Fruit fly (Drosophila melanogaster): ENCODE measurements around the gene cyc.

Gene cyc

DNA sequence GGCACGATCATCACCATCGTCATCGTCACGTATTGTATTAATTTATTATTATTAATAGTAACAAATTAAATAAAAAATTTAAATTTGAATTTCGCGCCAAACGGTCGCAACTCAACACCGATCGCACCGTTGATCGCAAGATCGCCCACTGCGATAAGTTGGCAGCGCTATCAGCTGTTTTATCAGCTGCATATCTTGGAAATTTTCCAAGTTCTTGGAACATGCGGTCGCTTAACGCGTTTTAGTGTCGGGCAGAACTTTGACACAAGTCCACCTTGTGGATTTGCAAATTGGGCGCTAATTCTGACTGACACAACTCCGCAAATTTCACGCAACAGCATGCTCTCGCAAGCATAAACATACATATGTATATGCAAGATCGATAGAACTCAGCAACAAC is 45.5 kb upstream of the cyc start (continued):
- TF ChIP-seq Dp (GFP tag; optimal IDR thresholded peaks at IDR 0.05): peak; percentile 96
- TF ChIP-seq CG10565 (GFP tag; optimal IDR thresholded peaks at IDR 0.05): no peak
- peak; percentile 83 for TF ChIP-seq grn (GFP tag; optimal IDR thresholded peaks at IDR 0.05)
- TF ChIP-seq CG17829 (tag; optimal IDR thresholded peaks at IDR 0.05): peak; percentile 54
- peak; percentile 36 for TF ChIP-seq CG2120 (GFP tag; optimal IDR thresholded peaks at IDR 0.05)
- TF ChIP-seq Kr (GFP tag; optimal IDR thresholded peaks at IDR 0.05): no peak
- no peak for TF ChIP-seq CG4707 (GFP tag; optimal IDR thresholded peaks at IDR 0.05)
- peak; percentile 16 for TF ChIP-seq exex (tag; optimal IDR thresholded peaks at IDR 0.05)
- no peak for TF ChIP-seq Ssrp (tag; optimal IDR thresholded peaks at IDR 0.05)
- TF ChIP-seq crp (GFP tag; optimal IDR thresholded peaks at IDR 0.05): peak; percentile 96 to 100
- TF ChIP-seq MESR4 (GFP tag; optimal IDR thresholded peaks at IDR 0.05): peak; percentile 76
- TF ChIP-seq CG11723 (GFP tag; optimal IDR thresholded peaks at IDR 0.05): no peak
- peak; percentile 8 for TF ChIP-seq CG17385 (GFP tag; optimal IDR thresholded peaks at IDR 0.05)
- no peak for TF ChIP-seq CG11247 (GFP tag; IDR thresholded peaks at IDR 0.05)
- peak; percentile 9 for TF ChIP-seq Xbp1 (GFP tag; optimal IDR thresholded peaks at IDR 0.05)
- no peak for TF ChIP-seq CG6272 (GFP tag; IDR thresholded peaks at IDR 0.05)
- TF ChIP-seq gsb-n (tag; optimal IDR thresholded peaks at IDR 0.05): peak; percentile 11
- peak; percentile 7 for TF ChIP-seq CG18262 (tag; optimal IDR thresholded peaks at IDR 0.05)
- TF ChIP-seq CG15269 (tag; optimal IDR thresholded peaks at IDR 0.05): no peak
- TF ChIP-seq onecut (GFP tag; IDR thresholded peaks at IDR 0.05): peak; percentile 52; the same call in 1 of the 2 replicates

DNA sequence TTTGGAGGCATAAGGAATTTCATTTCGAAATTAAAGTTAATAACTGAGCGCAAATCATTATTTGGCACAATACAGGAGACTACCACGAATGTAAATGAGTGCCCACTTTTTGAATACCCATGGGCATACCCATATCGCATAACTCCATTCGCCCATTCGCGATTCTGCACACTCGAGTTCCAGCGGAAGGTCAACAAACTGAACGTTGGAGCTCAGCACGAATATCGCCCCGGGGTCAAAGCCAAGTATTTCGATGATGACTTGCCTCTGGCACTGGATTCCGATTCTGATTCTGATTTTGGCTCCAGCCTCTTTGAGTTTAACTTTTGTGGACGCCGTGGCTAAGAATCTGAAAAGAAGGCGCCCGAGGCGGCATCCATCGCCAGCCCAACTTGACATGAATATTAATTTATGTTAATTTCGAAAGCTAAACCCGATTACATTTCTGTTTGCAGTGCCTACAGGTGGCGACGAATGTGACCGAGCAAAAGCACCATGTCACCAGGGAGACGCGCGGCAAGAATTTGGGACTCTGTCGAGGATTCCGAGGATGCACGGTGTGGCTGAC is 42.3 kb upstream of the cyc start:
- TF ChIP-seq sens (GFP tag) (peak; percentile 52), B-H1 (GFP tag; IDR thresholded peaks at IDR 0.05) (no peak), Dbx (GFP tag; IDR thresholded peaks at IDR 0.05) (no peak), CG32767 (GFP tag; IDR thresholded peaks at IDR 0.05) (no peak), vvl (GFP tag; IDR thresholded peaks at IDR 0.05) (peak; percentile 60; the same call in 1 of the 2 replicates), CG13894 (tag; optimal IDR thresholded peaks at IDR 0.05) (peak; percentile 18), CG6813 (GFP tag; optimal IDR thresholded peaks at IDR 0.05) (no peak), Med (GFP tag) (peak; percentile 69), CG10979 (tag; optimal IDR thresholded peaks at IDR 0.05) (no peak)

DNA sequence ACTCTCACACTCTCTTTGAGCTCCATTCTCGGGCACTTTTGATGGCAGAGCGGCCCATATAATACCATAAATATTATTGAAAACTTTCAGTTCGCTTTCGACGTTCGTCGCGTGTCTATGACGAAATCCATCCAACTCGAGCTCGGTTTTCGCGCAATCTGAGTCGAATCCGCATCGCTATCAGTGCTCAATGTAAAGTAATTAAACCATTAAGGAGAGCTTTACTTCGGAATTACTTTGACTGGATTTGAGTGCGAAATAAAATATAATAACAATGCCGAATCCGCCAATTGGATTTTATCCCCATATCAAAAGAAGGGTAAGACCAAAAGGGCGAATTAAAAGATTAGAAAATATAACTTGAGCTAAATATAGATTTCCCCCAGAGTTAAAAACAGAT is 32.3 kb upstream of the cyc start:
- TF ChIP-seq sens (GFP tag) (peak; percentile 31), CG2199 (GFP tag; IDR thresholded peaks at IDR 0.05) (no peak), B-H2 (GFP tag; optimal IDR thresholded peaks at IDR 0.05) (no peak), zfh2 (GFP tag; optimal IDR thresholded peaks at IDR 0.05) (no peak), CG11560 (tag; IDR thresholded peaks at IDR 0.05) (no peak)

DNA sequence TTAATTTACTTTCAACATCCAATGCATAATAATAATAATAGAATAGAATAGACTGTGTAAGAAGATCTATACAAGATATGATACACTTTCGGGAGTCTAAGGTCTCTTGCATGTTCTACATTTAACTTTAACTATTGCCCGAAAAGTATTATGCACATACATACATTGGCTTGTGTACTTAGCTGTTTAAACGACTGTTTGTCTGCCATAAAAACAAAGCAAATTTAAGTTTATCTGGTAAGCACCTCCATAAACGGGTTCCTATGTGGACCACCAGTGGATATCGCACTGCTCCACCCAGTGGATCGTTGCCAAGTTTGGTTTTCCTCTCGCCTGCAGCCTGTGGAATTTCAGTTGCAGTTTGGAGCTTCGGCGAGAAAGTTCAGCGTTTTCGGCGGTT is 31.2 kb upstream of the cyc start:
- no peak for TF ChIP-seq HLH54F (GFP tag; optimal IDR thresholded peaks at IDR 0.05)
- no peak for TF ChIP-seq YL-1 (GFP tag; optimal IDR thresholded peaks at IDR 0.05)
- no peak for TF ChIP-seq sisA (GFP tag; IDR thresholded peaks at IDR 0.05)
- no peak for TF ChIP-seq CG1792 (GFP tag; optimal IDR thresholded peaks at IDR 0.05)
- peak; percentile 59 for TF ChIP-seq CG3281 (GFP tag; optimal IDR thresholded peaks at IDR 0.05)
- no peak for TF ChIP-seq CG11695 (GFP tag; IDR thresholded peaks at IDR 0.05)
- peak; percentile 13 for TF ChIP-seq CG1233 (GFP tag; optimal IDR thresholded peaks at IDR 0.05)
- no peak for TF ChIP-seq CG11723 (GFP tag; optimal IDR thresholded peaks at IDR 0.05)
- TF ChIP-seq CG15514 (GFP tag; optimal IDR thresholded peaks at IDR 0.05): peak; percentile 47
- TF ChIP-seq org-1 (GFP tag; optimal IDR thresholded peaks at IDR 0.05): peak; percentile 38
- TF ChIP-seq CG13296 (GFP tag; optimal IDR thresholded peaks at IDR 0.05): peak; percentile 67
- no peak for TF ChIP-seq emc (GFP tag; optimal IDR thresholded peaks at IDR 0.05)
- peak; percentile 3 for TF ChIP-seq Side (GFP tag; optimal IDR thresholded peaks at IDR 0.05)
- peak; percentile 24 for TF ChIP-seq MTF-1 (GFP tag; optimal IDR thresholded peaks at IDR 0.05; ENCODE audit: borderline replicate concordance)
- TF ChIP-seq wor (GFP tag; IDR thresholded peaks at IDR 0.05): no peak
- TF ChIP-seq CG8765 (GFP tag; IDR thresholded peaks at IDR 0.05): no peak
